Fruit fly (Drosophila melanogaster) whole organism, embryonic: ENCODE data around the gene Cpr23B.

Source experiments
- ATbp ChIP-seq: fragments of 200-800 bp; sonication (Bioruptor generic); optimal IDR thresholded peaks from 2 replicates; lab custom pipeline; 2017; ENCODE audit warnings: missing biosample characterization, mild to moderate bottlenecking, missing genetic modification characterization, missing genetic modification reagents
- BEAF-32 ChIP-seq: fragments of 200-800 bp; sonication (Bioruptor generic); optimal IDR thresholded peaks from 3 replicates; lab custom pipeline; 2017; ENCODE audit warnings: missing biosample characterization, missing genetic modification characterization, mild to moderate bottlenecking, moderate library complexity, missing genetic modification reagents
- C15 ChIP-seq: fragments of 200-800 bp; sonication (Bioruptor generic); IDR thresholded peaks from 3 replicates; pipeline ENCODE4 v1.3.6; 2022; ENCODE audit warnings: missing biosample characterization, missing genetic modification characterization
- CG10267 ChIP-seq: fragments of 200-800 bp; sonication (Bioruptor generic); optimal IDR thresholded peaks from 2 replicates; lab custom pipeline; 2018; ENCODE audit warnings: missing biosample characterization, mild to moderate bottlenecking, missing genetic modification characterization, moderate library complexity
- CG10543 ChIP-seq: fragments of 200-800 bp; sonication (Bioruptor generic); optimal IDR thresholded peaks from 3 replicates; lab custom pipeline; 2017; ENCODE audit warnings: missing biosample characterization, mild to moderate bottlenecking, missing genetic modification characterization, moderate library complexity
- CG11247 ChIP-seq: fragments of 200-800 bp; sonication (Bioruptor generic); IDR thresholded peaks from 2 replicates; pipeline ENCODE4 v1.3.6; 2022; ENCODE audit warnings: missing biosample characterization, missing genetic modification characterization
- CG11723 ChIP-seq: fragments of 200-800 bp; sonication (Bioruptor generic); optimal IDR thresholded peaks from 2 replicates; lab custom pipeline; 2017; ENCODE audit warnings: missing biosample characterization, mild to moderate bottlenecking, missing genetic modification characterization
- CG15269 ChIP-seq: fragments of 200-800 bp; sonication (Bioruptor generic); optimal IDR thresholded peaks from 2 replicates; lab custom pipeline; 2018; ENCODE audit warnings: missing biosample characterization, mild to moderate bottlenecking, missing genetic modification characterization, moderate library complexity
- CG16815 ChIP-seq: fragments of 200-800 bp; sonication (Bioruptor generic); optimal IDR thresholded peaks from 3 replicates; lab custom pipeline; 2017; ENCODE audit warnings: missing biosample characterization, mild to moderate bottlenecking, missing genetic modification characterization
- CG18011 ChIP-seq: fragments of 200-800 bp; sonication (Bioruptor generic); optimal IDR thresholded peaks from 2 replicates; lab custom pipeline; 2017; ENCODE audit warnings: missing biosample characterization, missing genetic modification characterization, mild to moderate bottlenecking, moderate library complexity, missing genotype
- CG31441 ChIP-seq: fragments of 200-800 bp; sonication (Bioruptor generic); IDR thresholded peaks from 2 replicates; pipeline ENCODE4 v1.3.6; 2022; ENCODE audit warnings: missing biosample characterization, missing genetic modification characterization
- CG32767 ChIP-seq: fragments of 200-800 bp; sonication (Bioruptor generic); IDR thresholded peaks from 2 replicates; pipeline ENCODE4 v1.3.6; 2022; ENCODE audit warnings: missing biosample characterization, missing genetic modification characterization
- CG3407 ChIP-seq: fragments of 200-800 bp; sonication (Bioruptor generic); optimal IDR thresholded peaks from 2 replicates; lab custom pipeline; 2018; ENCODE audit warnings: missing biosample characterization, mild to moderate bottlenecking, missing genetic modification characterization
- CG6254 ChIP-seq: fragments of 200-800 bp; sonication (Bioruptor generic); optimal IDR thresholded peaks from 3 replicates; lab custom pipeline; 2017; ENCODE audit warnings: mild to moderate bottlenecking, missing biosample characterization, missing genetic modification reagents, missing genetic modification characterization
- CG6683 ChIP-seq: fragments of 200-800 bp; sonication (Bioruptor generic); optimal IDR thresholded peaks from 2 replicates; lab custom pipeline; 2017; ENCODE audit warnings: missing biosample characterization, mild to moderate bottlenecking, missing genetic modification characterization, missing genetic modification reagents
- Ets65A ChIP-seq: fragments of 200-800 bp; sonication (Bioruptor generic); peaks from one replicate; lab custom pipeline; 2016; ENCODE audit warnings: missing biosample characterization, missing genetic modification characterization
- Ets97D ChIP-seq: fragments of 200-800 bp; sonication (Bioruptor generic); optimal IDR thresholded peaks from 3 replicates; lab custom pipeline; 2016; ENCODE audit warnings: missing biosample characterization, missing genetic modification characterization
- Fer1 ChIP-seq: fragments of 200-800 bp; sonication (Bioruptor generic); optimal IDR thresholded peaks from 2 replicates; lab custom pipeline; 2017; ENCODE audit warnings: missing biosample characterization, mild to moderate bottlenecking, missing genetic modification characterization
- Gug ChIP-seq: fragments of 200-800 bp; sonication (Bioruptor generic); IDR thresholded peaks from 4 replicates; pipeline ENCODE4 v1.3.6; 2022; ENCODE audit warnings: missing biosample characterization, missing genetic modification characterization
- HLHmδ ChIP-seq: fragments of 200-800 bp; sonication (Bioruptor generic); optimal IDR thresholded peaks from 2 replicates; lab custom pipeline; 2018; ENCODE audit warnings: missing biosample characterization, mild to moderate bottlenecking, missing genetic modification characterization, moderate library complexity
- Hand ChIP-seq: fragments of 200-800 bp; sonication (Bioruptor generic); optimal IDR thresholded peaks from 2 replicates; lab custom pipeline; 2017; ENCODE audit warnings: mild to moderate bottlenecking, missing biosample characterization, missing genetic modification reagents, missing genetic modification characterization
- Med ChIP-seq: fragments of 200-800 bp; sonication (Bioruptor generic); peaks from one replicate; lab custom pipeline; 2016; ENCODE audit warnings: missing biosample characterization, missing genetic modification characterization, mild to moderate bottlenecking, inconsistent platforms, moderate library complexity
- Myb ChIP-seq: fragments of 200-800 bp; sonication (Bioruptor generic); optimal IDR thresholded peaks from 2 replicates; lab custom pipeline; 2016; ENCODE audit warnings: missing biosample characterization, missing genetic modification characterization
- Pdp1 ChIP-seq, 2 experiments: fragments of 200-800 bp; sonication (Bioruptor generic); optimal IDR thresholded peaks; 3 replicates each; lab custom pipeline; 2016; ENCODE audit warnings: missing biosample characterization in 2 of 2, missing genetic modification characterization in 2 of 2, mild to moderate bottlenecking in 1 of 2, moderate library complexity in 1 of 2
- Poxn ChIP-seq: fragments of 200-800 bp; sonication (Bioruptor generic); IDR thresholded peaks from 2 replicates; pipeline ENCODE4 v1.3.6; 2022; ENCODE audit warnings: missing biosample characterization, missing genetic modification characterization
- Scr ChIP-seq: fragments of 200-800 bp; sonication (Bioruptor generic); IDR thresholded peaks from 2 replicates; pipeline ENCODE4 v1.3.6; 2022; ENCODE audit warnings: missing biosample characterization, missing genetic modification characterization; ENCODE audit not compliant: partially characterized antibody
- ash1 ChIP-seq: fragments of 200-800 bp; sonication (Bioruptor generic); optimal IDR thresholded peaks from 2 replicates; lab custom pipeline; 2018; ENCODE audit warnings: missing biosample characterization, mild to moderate bottlenecking, missing genetic modification characterization
- exex ChIP-seq: fragments of 200-800 bp; sonication (Bioruptor generic); optimal IDR thresholded peaks from 4 replicates; lab custom pipeline; 2018; ENCODE audit warnings: missing biosample characterization, mild to moderate bottlenecking, missing genetic modification characterization, moderate library complexity
- fru ChIP-seq: fragments of >200 bp; optimal IDR thresholded peaks from 2 replicates; lab custom pipeline; 2017
- grn ChIP-seq: fragments of 200-800 bp; sonication (Bioruptor generic); optimal IDR thresholded peaks from 3 replicates; lab custom pipeline; 2017; ENCODE audit warnings: missing biosample characterization, missing genetic modification characterization
- klu ChIP-seq: fragments of 200-800 bp; sonication (Bioruptor generic); IDR thresholded peaks from 2 replicates; pipeline ENCODE4 v1.3.6; 2022; ENCODE audit warnings: missing biosample characterization, missing genetic modification characterization
- oc ChIP-seq: fragments of 200-800 bp; sonication (Bioruptor generic); optimal IDR thresholded peaks from 2 replicates; lab custom pipeline; 2018; ENCODE audit warnings: missing biosample characterization, mild to moderate bottlenecking, missing genetic modification characterization, moderate library complexity
- odd ChIP-seq: fragments of 200-800 bp; sonication (Bioruptor generic); optimal IDR thresholded peaks from 2 replicates; lab custom pipeline; 2017; ENCODE audit warnings: missing biosample characterization, mild to moderate bottlenecking, missing genetic modification characterization
- ranshi ChIP-seq: fragments of 200-800 bp; sonication (Bioruptor generic); IDR thresholded peaks from 2 replicates; pipeline ENCODE4 v1.3.6; 2022; ENCODE audit warnings: missing biosample characterization, missing genetic modification characterization
- sens-2 ChIP-seq: fragments of 200-800 bp; sonication (Bioruptor generic); IDR thresholded peaks from 2 replicates; pipeline ENCODE4 v1.3.6; 2022; ENCODE audit warnings: missing biosample characterization, missing genetic modification characterization
- sima ChIP-seq: fragments of 200-800 bp; sonication (Bioruptor generic); optimal IDR thresholded peaks from 2 replicates; lab custom pipeline; 2016; ENCODE audit warnings: missing biosample characterization, missing genetic modification characterization
- wek ChIP-seq: fragments of 200-800 bp; sonication (Bioruptor generic); optimal IDR thresholded peaks from 3 replicates; lab custom pipeline; 2018; ENCODE audit warnings: missing biosample characterization, mild to moderate bottlenecking, missing genetic modification characterization, moderate library complexity

The Cpr23B gene

DNA sequence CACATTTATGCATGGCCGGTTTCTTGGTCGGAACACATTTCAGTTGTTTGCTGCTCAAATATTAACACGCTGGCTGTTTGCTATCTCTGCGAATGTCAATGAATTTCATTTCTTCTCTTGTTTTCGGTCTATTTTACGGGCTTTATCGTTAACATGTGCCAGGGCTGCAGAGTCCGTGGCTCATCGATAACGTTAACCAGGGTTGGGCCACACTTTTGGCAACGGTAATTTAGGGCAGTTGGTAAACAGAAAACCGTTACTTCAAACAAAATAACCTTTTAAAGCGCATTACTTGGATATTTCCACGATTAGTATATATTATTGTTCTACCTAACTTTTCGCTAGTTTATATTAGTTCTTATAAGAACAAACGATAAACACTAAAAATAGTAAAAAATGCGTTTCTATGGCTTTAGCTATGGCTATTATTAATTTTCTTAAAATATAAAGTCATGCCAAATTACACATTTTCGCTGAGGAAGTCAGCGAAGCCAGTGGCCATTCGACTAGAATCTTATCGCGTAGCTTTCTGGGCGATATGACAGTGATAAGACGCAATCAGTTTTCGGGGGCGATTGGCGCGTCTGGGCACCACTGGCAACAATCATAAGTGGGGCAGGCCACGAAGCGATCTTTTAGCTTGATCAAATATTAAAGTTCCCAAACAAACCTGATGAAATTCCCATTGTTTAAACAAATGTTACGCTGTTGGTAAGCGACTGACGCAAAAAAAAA, 44.9 kb downstream of the Cpr23B start (continued):
- TF ChIP-seq fru (lab: Kevin White, UChicago): no peak
- peak; percentile 82 for TF ChIP-seq ATbp (GFP tag; lab: Kevin White, UChicago)
- peak; percentile 42 for TF ChIP-seq Ets97D (GFP tag; lab: Kevin White, UChicago)
- peak; percentile 12; the same call in 1 of the 2 replicates for TF ChIP-seq CG11247
- peak; percentile 36; the same call in 1 of the 2 replicates for TF ChIP-seq CG31441 (GFP tag; lab: Robert Waterston, UW)
- TF ChIP-seq sima (GFP tag; lab: Kevin White, UChicago): no peak
- peak; percentile 37; the same call in 2 of the 4 replicates for TF ChIP-seq Gug
- TF ChIP-seq CG11723 (GFP tag; lab: Kevin White, UChicago): peak; percentile 8
- TF ChIP-seq Myb: peak; percentile 91
- no peak for TF ChIP-seq Poxn (GFP tag; lab: Robert Waterston, UW)
- TF ChIP-seq C15 (GFP tag; lab: Robert Waterston, UW): no peak
- peak; percentile 38 for TF ChIP-seq CG10267
- no peak for TF ChIP-seq CG16815 (GFP tag; lab: Kevin White, UChicago)
- TF ChIP-seq ash1 (GFP tag; lab: Kevin White, UChicago): no peak
- peak; percentile 81 for TF ChIP-seq Ets65A (GFP tag; lab: Kevin White, UChicago)
- TF ChIP-seq odd (GFP tag; lab: Kevin White, UChicago): peak; percentile 46
- no peak for TF ChIP-seq CG6254

- TF ChIP-seq HLHmδ (no peak), exex (tag; lab: Kevin White, UChicago) (peak; percentile 89), Med (peak; percentile 35), CG32767 (GFP tag; lab: Robert Waterston, UW) (no peak), Hand (GFP tag; lab: Kevin White, UChicago) (peak; percentile 31), Fer1 (peak; percentile 2), klu (GFP tag; lab: Robert Waterston, UW) (no peak), grn (peak; percentile 9), wek (no peak), Pdp1 (GFP tag; optimal IDR thresholded peaks at IDR 0.05; lab: Kevin White, UChicago) (peak in 1 of 2 experiments; percentile 36), CG10543 (GFP tag; lab: Kevin White, UChicago) (peak; percentile 7), sens-2 (GFP tag; lab: Robert Waterston, UW) (no peak), CG6683 (GFP tag; lab: Kevin White, UChicago) (no peak), Scr (GFP tag; lab: Robert Waterston, UW) (no peak), BEAF-32 (GFP tag; lab: Kevin White, UChicago) (no peak), oc (tag; lab: Kevin White, UChicago) (no peak), ranshi (GFP tag; lab: Robert Waterston, UW) (peak; percentile 18; the same call in 1 of the 2 replicates), CG3407 (GFP tag; lab: Kevin White, UChicago) (no peak), CG15269 (tag; lab: Kevin White, UChicago) (no peak), CG18011 (GFP tag; lab: Kevin White, UChicago) (no peak)
Observed at dm6 chr2L:2883703-2884294, 45.6 kb downstream of the Cpr23B start.
